Fruit fly (Drosophila melanogaster): ENCODE measurements around the gene Tbc1d15-17.

Gene Tbc1d15-17

dm6 chr2L:166115-167069 is 40.6 kb upstream of the Tbc1d15-17 start (continued):
- TF ChIP-seq Usf (GFP tag; optimal IDR thresholded peaks at IDR 0.05) (no peak), vfl (GFP tag; optimal IDR thresholded peaks at IDR 0.05) (peak; percentile 39), unc-4 (GFP tag; IDR thresholded peaks at IDR 0.05; ENCODE audit: partially characterized antibody) (no peak), CG12769 (tag; optimal IDR thresholded peaks at IDR 0.05) (peak; percentile 63), zfh1 (GFP tag; IDR thresholded peaks at IDR 0.05) (no peak), Jarid2 (GFP tag; optimal IDR thresholded peaks at IDR 0.05) (peak; percentile 68), abd-A (tag; optimal IDR thresholded peaks at IDR 0.05) (peak; percentile 98), ato (GFP tag; IDR thresholded peaks at IDR 0.05; ENCODE audit: partially characterized antibody) (no peak), CG8359 (GFP tag; optimal IDR thresholded peaks at IDR 0.05; ENCODE audit: borderline replicate concordance) (no peak), ftz-f1 (GFP tag; optimal IDR thresholded peaks at IDR 0.05) (peak; percentile 36), grau (tag; optimal IDR thresholded peaks at IDR 0.05) (peak; percentile 55), dan (GFP tag; IDR thresholded peaks at IDR 0.05) (no peak), Sry-β (GFP tag; optimal IDR thresholded peaks at IDR 0.05) (peak; percentile 17), unpg (GFP tag; optimal IDR thresholded peaks at IDR 0.05) (peak; percentile 68), oc (tag; optimal IDR thresholded peaks at IDR 0.05) (peak; percentile 21), CG6272 (GFP tag; IDR thresholded peaks at IDR 0.05) (no peak), tna (GFP tag; IDR thresholded peaks at IDR 0.05; ENCODE audit: partially characterized antibody) (no peak), CG9932 (GFP tag; IDR thresholded peaks at IDR 0.05) (no peak), CG12236 (GFP tag; optimal IDR thresholded peaks at IDR 0.05) (peak; percentile 59), CG6813 (GFP tag; optimal IDR thresholded peaks at IDR 0.05) (peak; percentile 91), vvl (GFP tag; IDR thresholded peaks at IDR 0.05) (no peak), YL-1 (GFP tag; optimal IDR thresholded peaks at IDR 0.05) (peak; percentile 76), CG2712 (tag; optimal IDR thresholded peaks at IDR 0.05) (peak; percentile 61), salm (tag; optimal IDR thresholded peaks at IDR 0.05) (peak; percentile 45), zf30C (GFP tag; optimal IDR thresholded peaks at IDR 0.05) (peak; percentile 48), disco-r (GFP tag; optimal IDR thresholded peaks at IDR 0.05) (peak; percentile 41), Hey (tag; optimal IDR thresholded peaks at IDR 0.05) (peak; percentile 82), ase (GFP tag; IDR thresholded peaks at IDR 0.05) (no peak), slou (GFP tag; optimal IDR thresholded peaks at IDR 0.05) (peak; percentile 23), CG10543 (GFP tag; optimal IDR thresholded peaks at IDR 0.05) (peak; percentile 97), CG4424 (GFP tag; optimal IDR thresholded peaks at IDR 0.05) (peak; percentile 36), nmo (GFP tag; optimal IDR thresholded peaks at IDR 0.05) (peak; percentile 33), pb (GFP tag; optimal IDR thresholded peaks at IDR 0.05) (peak; percentile 47), Side (GFP tag; optimal IDR thresholded peaks at IDR 0.05) (peak; percentile 87), Eip74EF (GFP tag; optimal IDR thresholded peaks at IDR 0.05) (peak in 1 of 2 experiments; percentile 61), CG31365 (tag; optimal IDR thresholded peaks at IDR 0.05) (peak; percentile 82), CG12659 (GFP tag; optimal IDR thresholded peaks at IDR 0.05) (peak; percentile 85), CG10267 (tag; optimal IDR thresholded peaks at IDR 0.05) (peak; percentile 26), cad (GFP tag; optimal IDR thresholded peaks at IDR 0.05) (no peak), CG17568 (GFP tag; optimal IDR thresholded peaks at IDR 0.05) (peak; percentile 81), gt (GFP tag; IDR thresholded peaks at IDR 0.05) (no peak)
